Fruit fly (Drosophila melanogaster): Measurements from ENCODE around the gene CG1764.

The CG1764 gene

DNA sequence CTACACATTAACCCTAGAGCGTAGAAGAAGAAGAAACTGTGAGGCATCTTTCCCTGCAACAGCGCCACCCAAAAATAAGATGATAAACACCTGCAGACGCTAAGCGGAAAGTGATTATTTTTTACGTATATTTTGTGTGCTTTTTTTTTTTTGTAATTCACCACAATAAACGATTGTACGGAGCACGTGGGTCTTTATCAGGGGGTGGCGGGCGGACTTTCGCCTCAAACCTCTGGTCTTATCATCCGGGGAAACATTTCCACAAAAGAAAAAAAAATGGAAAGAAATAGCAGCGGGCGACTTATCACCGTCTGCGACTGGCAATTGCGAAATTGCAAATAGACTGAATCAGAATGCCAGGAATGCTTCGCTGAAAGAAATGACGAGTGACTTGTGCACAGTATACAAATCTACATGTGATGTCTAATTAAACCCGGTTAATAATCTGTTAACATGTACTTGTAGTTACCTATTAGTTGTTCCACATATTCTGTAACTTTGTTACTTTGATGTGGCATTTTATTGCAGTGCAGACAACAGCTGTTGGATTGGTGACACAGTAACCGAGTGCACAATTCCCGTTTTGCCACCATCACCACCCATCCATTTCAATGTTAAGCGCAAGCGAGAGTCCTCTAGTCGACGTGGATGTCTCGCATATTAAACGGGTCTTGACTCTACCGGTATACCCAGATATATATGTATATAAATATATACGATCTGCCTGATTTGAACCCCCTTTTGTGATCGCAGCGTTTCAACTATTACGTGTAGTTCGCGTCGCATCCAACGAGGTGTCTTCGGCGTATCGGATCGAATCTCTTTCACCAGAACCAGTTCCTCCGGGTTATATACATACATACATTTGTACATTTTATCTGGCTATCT is 29.8 kb upstream of the CG1764 start:
- peak; percentile 79 for TF ChIP-seq CG17806 (tag; optimal IDR thresholded peaks at IDR 0.05)
- peak; percentile 83 for TF ChIP-seq CG14655 (GFP tag; optimal IDR thresholded peaks at IDR 0.05)
- peak; percentile 79 for TF ChIP-seq Pif1A (GFP tag; optimal IDR thresholded peaks at IDR 0.05)
- peak; percentile 88 for TF ChIP-seq CG8301 (tag; optimal IDR thresholded peaks at IDR 0.05)
- TF ChIP-seq CG4496 (GFP tag; IDR thresholded peaks at IDR 0.05) = peak; percentile 92
- no peak for TF ChIP-seq CG10348 (GFP tag; IDR thresholded peaks at IDR 0.05)
- peak; percentile 84 for TF ChIP-seq EcR (GFP tag; optimal IDR thresholded peaks at IDR 0.05)
- peak; percentile 73 for TF ChIP-seq gl (tag; optimal IDR thresholded peaks at IDR 0.05)
- TF ChIP-seq CG9948 (tag; optimal IDR thresholded peaks at IDR 0.05) = peak; percentile 68
- TF ChIP-seq Pif1B (GFP tag; optimal IDR thresholded peaks at IDR 0.05) = peak; percentile 73
- TF ChIP-seq CG8159 (tag; optimal IDR thresholded peaks at IDR 0.05) = peak; percentile 82
- no peak for TF ChIP-seq CG13204 (GFP tag; optimal IDR thresholded peaks at IDR 0.05)
- TF ChIP-seq CG15710 (tag; optimal IDR thresholded peaks at IDR 0.05) = peak; percentile 74
- TF ChIP-seq CG12605 (GFP tag; IDR thresholded peaks at IDR 0.05) = peak; percentile 86
- peak; percentile 89 for TF ChIP-seq Ets98B (GFP tag; IDR thresholded peaks at IDR 0.05)
- peak; percentile 90 for TF ChIP-seq fd96Ca (GFP tag; IDR thresholded peaks at IDR 0.05)
- TF ChIP-seq D1 (tag; optimal IDR thresholded peaks at IDR 0.05) = no peak
- peak; percentile 55 for TF ChIP-seq rn (GFP tag; IDR thresholded peaks at IDR 0.05)
- peak; percentile 74 for TF ChIP-seq CG34367 (tag; optimal IDR thresholded peaks at IDR 0.05)
- TF ChIP-seq CG32121 (GFP tag; IDR thresholded peaks at IDR 0.05) = peak; percentile 86
- TF ChIP-seq Snoo (tag; optimal IDR thresholded peaks at IDR 0.05) = peak; percentile 81

DNA sequence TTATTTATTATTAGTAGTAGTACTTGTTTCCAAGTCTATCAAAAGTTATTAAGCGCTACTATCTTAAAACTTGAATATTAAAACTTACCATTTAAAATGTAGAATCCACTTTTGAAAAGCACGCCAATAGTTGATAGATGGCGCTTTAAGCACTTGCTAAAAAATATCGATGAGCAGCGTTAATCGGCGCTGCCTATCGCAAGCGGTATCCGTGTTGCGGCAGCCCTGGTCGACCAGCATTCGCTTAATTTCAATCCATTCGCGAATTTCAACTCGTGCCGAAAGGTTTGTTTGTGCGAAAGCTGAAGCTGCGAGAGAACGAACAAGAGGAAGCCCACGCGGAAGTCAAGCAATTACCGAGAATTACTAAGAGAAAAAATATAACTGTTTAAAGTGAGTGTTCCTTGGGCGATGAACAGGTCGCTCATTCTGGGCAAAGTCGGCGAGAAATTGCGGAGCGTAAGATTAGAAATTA is 27.4 kb upstream of the CG1764 start, which contains the start of gene Prx2:
Gene Prx2, plus strand, starts transcription at position 253 of the 475 bp plus-strand sequence.
- TF ChIP-seq D1 (tag; optimal IDR thresholded peaks at IDR 0.05) (no peak), CG4496 (GFP tag; IDR thresholded peaks at IDR 0.05) (peak; percentile 72), CG32121 (GFP tag; IDR thresholded peaks at IDR 0.05) (0 out of 2 replicates have a peak, but pooled peaks have one; percentile 19), Ets98B (GFP tag; IDR thresholded peaks at IDR 0.05) (peak; percentile 68; the same call in 1 of the 2 replicates), Pif1A (GFP tag; optimal IDR thresholded peaks at IDR 0.05) (no peak), EcR (GFP tag; optimal IDR thresholded peaks at IDR 0.05) (peak; percentile 5), CG13204 (GFP tag; optimal IDR thresholded peaks at IDR 0.05) (peak; percentile 12), CG15710 (tag; optimal IDR thresholded peaks at IDR 0.05) (no peak)

- TF ChIP-seq fd96Ca (GFP tag; IDR thresholded peaks at IDR 0.05) (peak; percentile 43; the same call in 1 of the 3 replicates), CG8159 (tag; optimal IDR thresholded peaks at IDR 0.05) (no peak), rn (GFP tag; IDR thresholded peaks at IDR 0.05) (peak; percentile 9; the same call in 1 of the 2 replicates), CG4496 (GFP tag; IDR thresholded peaks at IDR 0.05) (peak; percentile 61; the same call in 2 of the 3 replicates), Ets98B (GFP tag; IDR thresholded peaks at IDR 0.05) (peak; percentile 27; the same call in 1 of the 2 replicates)
These were observed 23.1 kb upstream of the CG1764 start for dm6 chrX:13325310-13325709.

DNA sequence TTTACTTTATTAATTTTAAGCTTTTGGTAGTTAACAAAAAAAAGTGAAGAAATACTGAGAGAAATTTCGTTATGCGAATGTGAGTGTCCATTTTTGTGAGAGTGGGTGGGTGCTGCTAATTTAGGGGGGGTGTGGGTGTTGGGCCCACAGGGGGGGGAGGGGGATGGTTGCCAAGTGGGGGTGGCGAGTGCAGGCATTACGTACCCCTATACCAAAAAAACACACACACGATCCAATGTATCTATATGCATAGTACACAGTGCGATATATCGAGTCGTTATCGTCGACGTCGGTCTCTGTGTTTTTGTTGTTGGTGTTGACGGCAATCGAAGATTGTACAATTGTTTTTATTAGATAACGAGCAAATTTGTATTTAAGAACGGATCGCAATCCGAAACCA is 21.3 kb upstream of the CG1764 start:
- 0 out of 3 replicates have a peak, but pooled peaks have one; percentile 27 for TF ChIP-seq fd96Ca (GFP tag; IDR thresholded peaks at IDR 0.05)
- TF ChIP-seq Pif1B (GFP tag; optimal IDR thresholded peaks at IDR 0.05) = no peak
- TF ChIP-seq Ets98B (GFP tag; IDR thresholded peaks at IDR 0.05) = no peak
- no peak for TF ChIP-seq gl (tag; optimal IDR thresholded peaks at IDR 0.05)

dm6 chrX:13323114-13323513 is 20.9 kb upstream of the CG1764 start:
- TF ChIP-seq EcR (GFP tag; optimal IDR thresholded peaks at IDR 0.05) (no peak), CG8301 (tag; optimal IDR thresholded peaks at IDR 0.05) (no peak), CG9948 (tag; optimal IDR thresholded peaks at IDR 0.05) (peak; percentile 4), Snoo (tag; optimal IDR thresholded peaks at IDR 0.05) (peak; percentile 61), CG4496 (GFP tag; IDR thresholded peaks at IDR 0.05) (peak; percentile 15; the same call in 1 of the 3 replicates), CG17806 (tag; optimal IDR thresholded peaks at IDR 0.05) (peak; percentile 14), CG14655 (GFP tag; optimal IDR thresholded peaks at IDR 0.05) (peak; percentile 20), CG8159 (tag; optimal IDR thresholded peaks at IDR 0.05) (peak; percentile 26), Pif1A (GFP tag; optimal IDR thresholded peaks at IDR 0.05) (peak; percentile 13), Pif1B (GFP tag; optimal IDR thresholded peaks at IDR 0.05) (peak; percentile 29), gl (tag; optimal IDR thresholded peaks at IDR 0.05) (no peak), rn (GFP tag; IDR thresholded peaks at IDR 0.05) (peak; percentile 42; the same call in 1 of the 2 replicates)

DNA sequence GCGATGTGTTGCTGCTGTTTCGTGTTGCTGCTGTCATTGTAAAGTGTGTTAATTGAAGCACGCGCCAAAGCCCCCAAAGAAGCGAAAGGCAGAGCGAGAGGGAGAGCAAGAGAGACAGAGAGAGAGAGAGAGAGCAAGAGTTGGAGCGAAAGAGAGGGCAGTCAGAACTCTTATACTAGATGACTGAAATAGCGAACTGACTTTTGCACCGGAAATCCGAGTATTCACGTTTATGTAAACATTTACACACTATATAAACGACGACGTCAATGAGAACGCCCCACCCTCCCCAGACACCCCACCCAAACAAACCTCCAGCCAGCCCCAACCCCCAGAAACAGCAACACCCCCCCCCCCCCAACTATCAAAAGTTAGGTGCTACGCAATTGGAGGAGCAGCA is 20.2 kb upstream of the CG1764 start:
- TF ChIP-seq rn (GFP tag; IDR thresholded peaks at IDR 0.05) (no peak), CG32121 (GFP tag; IDR thresholded peaks at IDR 0.05) (0 out of 2 replicates have a peak, but pooled peaks have one; percentile 32)

All from whole organism, pupa.